Fruit fly (Drosophila melanogaster) whole organism, embryonic: ENCODE data around the gene stet.

Source experiments
- BEAF-32 ChIP-seq: fragments of 200-800 bp; sonication (Bioruptor generic); optimal IDR thresholded peaks from 3 replicates; lab custom pipeline; 2017; ENCODE audit warnings: missing biosample characterization, missing genetic modification characterization, mild to moderate bottlenecking, moderate library complexity, missing genetic modification reagents
- Blimp-1 ChIP-seq: fragments of 200-800 bp; sonication (Bioruptor generic); optimal IDR thresholded peaks from 3 replicates; lab custom pipeline; 2018; ENCODE audit warnings: missing biosample characterization, missing genetic modification characterization, mild to moderate bottlenecking, moderate library complexity, missing genetic modification reagents
- BtbVII ChIP-seq: fragments of 200-800 bp; sonication (Bioruptor generic); optimal IDR thresholded peaks from 3 replicates; lab custom pipeline; 2017; ENCODE audit warnings: missing biosample characterization, mild to moderate bottlenecking, missing genetic modification characterization
- C15 ChIP-seq: fragments of 200-800 bp; sonication (Bioruptor generic); IDR thresholded peaks from 3 replicates; pipeline ENCODE4 v1.3.6; 2022; ENCODE audit warnings: missing biosample characterization, missing genetic modification characterization
- CG10462 ChIP-seq: fragments of 200-800 bp; sonication (Bioruptor generic); optimal IDR thresholded peaks from 2 replicates; lab custom pipeline; 2016; ENCODE audit warnings: missing biosample characterization, missing genetic modification characterization
- CG15073 ChIP-seq: fragments of 200-800 bp; sonication (Bioruptor generic); optimal IDR thresholded peaks from 2 replicates; lab custom pipeline; 2016; ENCODE audit warnings: missing biosample characterization, missing genetic modification characterization
- CG15269 ChIP-seq: fragments of 200-800 bp; sonication (Bioruptor generic); optimal IDR thresholded peaks from 2 replicates; lab custom pipeline; 2018; ENCODE audit warnings: missing biosample characterization, mild to moderate bottlenecking, missing genetic modification characterization, moderate library complexity
- CG3065 ChIP-seq: fragments of 200-800 bp; sonication (Bioruptor generic); optimal IDR thresholded peaks from 2 replicates; lab custom pipeline; 2016; ENCODE audit warnings: missing biosample characterization, missing genetic modification characterization
- CG4282 ChIP-seq: fragments of 200-800 bp; sonication (Bioruptor generic); optimal IDR thresholded peaks from 2 replicates; lab custom pipeline; 2016; ENCODE audit warnings: missing biosample characterization, missing genetic modification characterization
- CG4730 ChIP-seq: fragments of 200-800 bp; sonication (Bioruptor generic); IDR thresholded peaks from 2 replicates; pipeline ENCODE4 v1.3.6; 2022; ENCODE audit warnings: missing biosample characterization, missing genetic modification characterization
- CG4854 ChIP-seq: fragments of 200-800 bp; sonication (Bioruptor generic); optimal IDR thresholded peaks from 2 replicates; lab custom pipeline; 2016; ENCODE audit warnings: missing biosample characterization, missing genetic modification characterization, inconsistent platforms
- CG6765 ChIP-seq: fragments of 200-800 bp; sonication (Bioruptor generic); optimal IDR thresholded peaks from 3 replicates; lab custom pipeline; 2017; ENCODE audit warnings: missing biosample characterization, mild to moderate bottlenecking, missing genetic modification characterization
- CG8290 ChIP-seq, 3 experiments: fragments of 200-800 bp; sonication (Bioruptor generic); optimal IDR thresholded peaks; 2 replicates each; lab custom pipeline; 2016 to 2019; ENCODE audit warnings: missing biosample characterization in 3 of 3, missing genetic modification characterization in 3 of 3, mild to moderate bottlenecking in 2 of 3, moderate library complexity in 1 of 3
- CG9932 ChIP-seq: fragments of 200-800 bp; sonication (Bioruptor generic); IDR thresholded peaks from 2 replicates; pipeline ENCODE4 v1.3.6; 2022; ENCODE audit warnings: missing biosample characterization, missing genetic modification characterization
- Dfd ChIP-seq, 2 experiments: fragments of >200 bp; optimal IDR thresholded peaks; 2 replicates each; lab custom pipeline; 2017; ENCODE audit warnings: missing biosample characterization in 2 of 2, missing genetic modification characterization in 2 of 2
- Drgx ChIP-seq: fragments of 200-800 bp; sonication (Bioruptor generic); IDR thresholded peaks from 2 replicates; pipeline ENCODE4 v1.3.6; 2022; ENCODE audit warnings: missing biosample characterization, missing genetic modification characterization
- Ets97D ChIP-seq: fragments of 200-800 bp; sonication (Bioruptor generic); optimal IDR thresholded peaks from 3 replicates; lab custom pipeline; 2016; ENCODE audit warnings: missing biosample characterization, missing genetic modification characterization
- HmgD ChIP-seq: fragments of 200-800 bp; sonication (Bioruptor generic); optimal IDR thresholded peaks from 3 replicates; lab custom pipeline; 2016; ENCODE audit warnings: missing biosample characterization, missing genetic modification characterization
- Mes4 ChIP-seq: fragments of 200-800 bp; sonication (Bioruptor generic); optimal IDR thresholded peaks from 2 replicates; lab custom pipeline; 2016; ENCODE audit warnings: missing biosample characterization, missing genetic modification characterization
- Poxn ChIP-seq: fragments of 200-800 bp; sonication (Bioruptor generic); IDR thresholded peaks from 2 replicates; pipeline ENCODE4 v1.3.6; 2022; ENCODE audit warnings: missing biosample characterization, missing genetic modification characterization
- Side ChIP-seq: fragments of 200-800 bp; sonication (Bioruptor generic); optimal IDR thresholded peaks from 2 replicates; lab custom pipeline; 2016; ENCODE audit warnings: missing biosample characterization, missing genetic modification characterization
- Sox100B ChIP-seq: fragments of 200-800 bp; sonication (Bioruptor generic); optimal IDR thresholded peaks from 3 replicates; lab custom pipeline; 2018; ENCODE audit warnings: missing biosample characterization, mild to moderate bottlenecking, missing genetic modification characterization
- Stat92E ChIP-seq, 3 experiments: fragments of >200 bp in 2 of 3; fragments of 200-800 bp in 1 of 3; sonication (Bioruptor generic) in 1 of 3; optimal IDR thresholded peaks; 2 replicates each; lab custom pipeline; 2017 to 2019; ENCODE audit warnings: missing biosample characterization in 3 of 3, missing genetic modification characterization in 3 of 3, mild to moderate bottlenecking in 1 of 3, moderate library complexity in 1 of 3
- Xrp1 ChIP-seq: fragments of 200-800 bp; sonication (Bioruptor generic); IDR thresholded peaks from 2 replicates; pipeline ENCODE4 v1.3.6; 2022; ENCODE audit warnings: missing biosample characterization, missing genetic modification characterization
- ac ChIP-seq: fragments of 200-800 bp; sonication (Bioruptor generic); optimal IDR thresholded peaks from 3 replicates; lab custom pipeline; 2017; ENCODE audit warnings: missing biosample characterization, mild to moderate bottlenecking, missing genetic modification characterization
- aop ChIP-seq: fragments of 200-800 bp; sonication (Bioruptor generic); IDR thresholded peaks from 2 replicates; pipeline ENCODE4 v1.3.6; 2022; ENCODE audit warnings: missing biosample characterization, missing genetic modification characterization
- bab2 ChIP-seq: fragments of 200-800 bp; sonication (Bioruptor generic); optimal IDR thresholded peaks from 2 replicates; lab custom pipeline; 2016; ENCODE audit warnings: missing biosample characterization, missing genetic modification characterization
- bigmax ChIP-seq: fragments of 200-800 bp; sonication (Bioruptor generic); optimal IDR thresholded peaks from 2 replicates; lab custom pipeline; 2018; ENCODE audit warnings: missing biosample characterization, mild to moderate bottlenecking, missing genetic modification characterization
- emc ChIP-seq: fragments of 200-800 bp; sonication (Bioruptor generic); optimal IDR thresholded peaks from 2 replicates; lab custom pipeline; 2016; ENCODE audit warnings: missing biosample characterization, missing genetic modification characterization
- gcm2 ChIP-seq: fragments of 200-800 bp; sonication (Bioruptor generic); optimal IDR thresholded peaks from 2 replicates; lab custom pipeline; 2016; ENCODE audit warnings: missing biosample characterization, missing genetic modification characterization
- gfzf ChIP-seq: fragments of 200-800 bp; sonication (Bioruptor generic); optimal IDR thresholded peaks from 2 replicates; lab custom pipeline; 2016; ENCODE audit warnings: missing biosample characterization, mild to moderate bottlenecking, missing genetic modification characterization, moderate library complexity
- jumu ChIP-seq: fragments of 200-800 bp; sonication (Bioruptor generic); optimal IDR thresholded peaks from 3 replicates; lab custom pipeline; 2016; ENCODE audit warnings: missing biosample characterization, missing genetic modification characterization
- lov ChIP-seq, 2 experiments: fragments of 200-800 bp in 1 of 2; fragments of >200 bp in 1 of 2; sonication (Bioruptor generic) in 1 of 2; IDR thresholded peaks in 1 of 2; optimal IDR thresholded peaks in 1 of 2; 2 replicates in 1 of 2; 3 replicates in 1 of 2; pipeline versions ENCODE4 v1.3.6 to Lab custom; 2017 to 2022; ENCODE audit warnings: missing biosample characterization in 1 of 2, missing genetic modification characterization in 1 of 2
- pros ChIP-seq: fragments of 200-800 bp; sonication (Bioruptor generic); optimal IDR thresholded peaks from 3 replicates; lab custom pipeline; 2019; ENCODE audit warnings: missing biosample characterization, mild to moderate bottlenecking, missing genetic modification characterization, moderate library complexity
- sens-2 ChIP-seq: fragments of 200-800 bp; sonication (Bioruptor generic); IDR thresholded peaks from 2 replicates; pipeline ENCODE4 v1.3.6; 2022; ENCODE audit warnings: missing biosample characterization, missing genetic modification characterization
- sqz ChIP-seq: fragments of 200-800 bp; sonication (Bioruptor generic); optimal IDR thresholded peaks from 3 replicates; lab custom pipeline; 2018; ENCODE audit warnings: missing biosample characterization, mild to moderate bottlenecking, missing genetic modification characterization
- stc ChIP-seq: fragments of 200-800 bp; sonication (Bioruptor generic); IDR thresholded peaks from 2 replicates; pipeline ENCODE4 v1.3.6; 2022; ENCODE audit warnings: missing biosample characterization, missing genetic modification characterization
- sug ChIP-seq: fragments of 200-800 bp; optimal IDR thresholded peaks from 2 replicates; lab custom pipeline; 2019; ENCODE audit warnings: missing biosample characterization, mild to moderate bottlenecking, missing genetic modification characterization, moderate library complexity
- tio ChIP-seq: fragments of 200-800 bp; sonication (Bioruptor generic); optimal IDR thresholded peaks from 2 replicates; lab custom pipeline; 2017; ENCODE audit warnings: missing biosample characterization, missing genetic modification characterization, inconsistent platforms
- yki ChIP-seq: fragments of >200 bp; optimal IDR thresholded peaks from 3 replicates; lab custom pipeline; 2018

stet gene

DNA sequence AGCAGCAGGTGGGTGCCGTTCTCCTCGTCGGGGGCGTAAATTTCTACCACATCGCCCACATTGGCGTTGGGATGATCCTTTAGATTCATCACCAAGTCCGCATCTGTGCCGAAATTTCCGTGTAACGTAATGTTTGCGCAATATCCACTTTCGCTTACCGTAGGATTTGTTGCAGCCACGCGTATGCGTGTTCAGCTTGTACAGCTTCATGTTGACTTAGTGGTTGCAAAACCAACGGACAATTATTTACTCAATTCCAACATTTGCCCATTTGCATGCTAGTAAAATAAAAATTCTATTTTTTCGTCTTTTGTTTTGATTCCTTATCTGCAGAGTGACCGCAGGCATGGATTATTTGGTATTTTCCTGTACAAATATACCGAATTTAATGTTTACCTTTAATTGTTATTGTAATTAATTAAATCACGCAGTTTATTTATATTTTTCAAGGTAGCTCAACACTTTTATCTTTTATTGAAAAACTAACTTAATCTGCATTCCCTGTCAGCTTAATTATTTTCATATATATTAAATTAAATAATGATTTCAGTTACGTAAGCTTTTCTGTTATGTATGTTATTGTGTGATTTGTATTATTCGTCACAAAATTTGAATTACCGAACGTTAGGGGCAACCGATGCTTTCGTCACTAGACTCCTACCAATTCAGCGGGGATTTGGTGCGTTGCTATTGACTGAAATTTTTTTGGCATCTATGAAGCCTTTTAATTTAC is 44.5 kb upstream of the stet start, which contains the start of gene Iml1 (continued):
- TF ChIP-seq C15 (GFP tag; lab: Robert Waterston, UW) (no peak), CG4730 (GFP tag; lab: Robert Waterston, UW) (no peak), CG6765 (GFP tag; lab: Kevin White, UChicago) (no peak), Dfd (GFP tag; optimal IDR thresholded peaks at IDR 0.05; lab: Kevin White, UChicago) (no peak), BEAF-32 (no peak)

DNA sequence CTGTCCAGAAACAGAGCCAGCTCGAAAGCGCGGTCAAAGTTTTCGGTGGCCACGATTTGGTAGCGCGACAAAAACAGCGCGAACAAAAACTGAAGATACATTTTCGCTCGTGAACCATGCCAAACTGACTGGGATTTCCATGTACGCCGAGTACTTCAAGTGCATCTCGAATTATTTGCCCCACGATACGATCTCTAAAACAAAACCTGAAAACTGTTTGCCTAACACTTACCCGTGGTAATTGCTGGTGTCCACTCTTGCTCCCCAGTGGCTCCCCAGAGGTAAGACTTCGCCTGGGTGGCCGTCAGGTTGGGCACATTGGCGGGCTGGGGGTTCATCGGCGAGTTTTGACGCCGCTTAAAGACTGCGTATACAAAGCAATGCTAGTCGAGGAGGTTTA is 41.8 kb upstream of the stet start, which contains the start of gene Ir62a:
Gene Ir62a (minus strand): TSS at position 101 of the 400 bp plus-strand sequence.
- no peak for TF ChIP-seq emc (GFP tag; lab: Kevin White, UChicago)

dm6 chr3L:1518715-1519603 is 29.6 kb upstream of the stet start:
- TF ChIP-seq Drgx (GFP tag; lab: Robert Waterston, UW): peak; percentile 20; the same call in 1 of the 2 replicates
- TF ChIP-seq CG15073 (GFP tag; lab: Kevin White, UChicago): no peak
- TF ChIP-seq, all 482 proteins: peak for 1

- TF ChIP-seq Blimp-1 (GFP tag; lab: Kevin White, UChicago) (no peak), HmgD (GFP tag; lab: Kevin White, UChicago) (peak; percentile 51), CG9932 (GFP tag; lab: Robert Waterston, UW) (peak; percentile 77), yki (lab: Kevin White, UChicago) (no peak), BtbVII (GFP tag; lab: Kevin White, UChicago) (no peak), CG4282 (peak; percentile 42), lov (optimal IDR thresholded peaks at IDR 0.05; lab: Kevin White, UChicago) (no peak), lov (GFP tag; IDR thresholded peaks at IDR 0.05; lab: Robert Waterston, UW) (no peak), Xrp1 (GFP tag; lab: Robert Waterston, UW) (peak; percentile 32; the same call in 1 of the 2 replicates), bab2 (GFP tag; lab: Kevin White, UChicago) (peak; percentile 70), gfzf (GFP tag; lab: Kevin White, UChicago) (peak; percentile 47), tio (GFP tag; lab: Kevin White, UChicago) (no peak), jumu (GFP tag; lab: Kevin White, UChicago) (peak; percentile 80), CG3065 (GFP tag; lab: Kevin White, UChicago) (peak; percentile 39), sqz (GFP tag; lab: Kevin White, UChicago) (no peak), stc (peak; percentile 45), Sox100B (GFP tag; lab: Kevin White, UChicago) (no peak), sug (tag; lab: Kevin White, UChicago) (no peak), CG10462 (GFP tag; lab: Kevin White, UChicago) (peak; percentile 51), CG15269 (tag; lab: Kevin White, UChicago) (no peak), sens-2 (GFP tag; lab: Robert Waterston, UW) (no peak; the same call in 1 of the 2 replicates), Poxn (GFP tag; lab: Robert Waterston, UW) (no peak), ac (GFP tag; lab: Kevin White, UChicago) (no peak), bigmax (GFP tag; lab: Kevin White, UChicago) (no peak), Stat92E (GFP tag; optimal IDR thresholded peaks at IDR 0.05; lab: Kevin White, UChicago) (no peak), pros (GFP tag; lab: Kevin White, UChicago) (no peak), CG8290 (GFP tag; optimal IDR thresholded peaks at IDR 0.05; lab: Kevin White, UChicago) (no peak), CG8290 (tag; optimal IDR thresholded peaks at IDR 0.05; lab: Kevin White, UChicago) (no peak), gcm2 (GFP tag; lab: Kevin White, UChicago) (no peak), CG4854 (GFP tag; lab: Kevin White, UChicago) (no peak), aop (GFP tag; lab: Robert Waterston, UW) (no peak), Ets97D (peak; percentile 80), Side (GFP tag; lab: Kevin White, UChicago) (peak; percentile 48), Mes4 (peak; percentile 58)
Observed at dm6 chr3L:1517274-1518047, 28.1 kb upstream of the stet start.
